Fruit fly (Drosophila melanogaster): ENCODE measurements around the gene Dnali1.

Dnali1 gene

dm6 chr3R:11855156-11855555, 37.9 kb downstream of the Dnali1 start (continued):
- TF ChIP-seq Ravus (GFP tag; IDR thresholded peaks at IDR 0.05) (no peak), CG10543 (GFP tag; optimal IDR thresholded peaks at IDR 0.05) (no peak), maf-S (GFP tag; optimal IDR thresholded peaks at IDR 0.05) (no peak), tgo (GFP tag; IDR thresholded peaks at IDR 0.05) (peak; percentile 40; the same call in 2 of the 3 replicates), tin (GFP tag; optimal IDR thresholded peaks at IDR 0.05) (no peak), H15 (GFP tag; IDR thresholded peaks at IDR 0.05) (no peak), CG3726 (GFP tag; IDR thresholded peaks at IDR 0.05) (no peak), CG1602 (GFP tag; optimal IDR thresholded peaks at IDR 0.05) (no peak), CG12942 (GFP tag; optimal IDR thresholded peaks at IDR 0.05) (peak; percentile 21), peb (GFP tag; IDR thresholded peaks at IDR 0.05) (no peak), CG17186 (GFP tag; optimal IDR thresholded peaks at IDR 0.05) (no peak), Hmx (GFP tag; optimal IDR thresholded peaks at IDR 0.05) (no peak), disco-r (GFP tag; optimal IDR thresholded peaks at IDR 0.05) (no peak), Atf3 (GFP tag; optimal IDR thresholded peaks at IDR 0.05) (no peak), so (GFP tag; IDR thresholded peaks at IDR 0.05) (no peak), oc (tag; optimal IDR thresholded peaks at IDR 0.05) (no peak), CG11696 (GFP tag; IDR thresholded peaks at IDR 0.05) (no peak), Doc3 (GFP tag; IDR thresholded peaks at IDR 0.05; ENCODE audit: partially characterized antibody) (no peak), p53 (GFP tag; optimal IDR thresholded peaks at IDR 0.05) (no peak), CG5245 (GFP tag; optimal IDR thresholded peaks at IDR 0.05) (no peak), CG9727 (GFP tag; optimal IDR thresholded peaks at IDR 0.05) (peak; percentile 6), gsb-n (tag; optimal IDR thresholded peaks at IDR 0.05) (no peak), CG32767 (GFP tag; IDR thresholded peaks at IDR 0.05) (no peak), Mes4 (GFP tag; optimal IDR thresholded peaks at IDR 0.05) (no peak), az2 (GFP tag; optimal IDR thresholded peaks at IDR 0.05) (peak; percentile 18), Opbp (GFP tag; IDR thresholded peaks at IDR 0.05; ENCODE audit: partially characterized antibody) (no peak), z (GFP tag; IDR thresholded peaks at IDR 0.05) (no peak), CG13624 (GFP tag; optimal IDR thresholded peaks at IDR 0.05) (no peak), Med (GFP tag) (peak; percentile 54), CG2889 (GFP tag; IDR thresholded peaks at IDR 0.05) (no peak), Fer2 (tag; optimal IDR thresholded peaks at IDR 0.05) (no peak), sim (GFP tag; IDR thresholded peaks at IDR 0.05) (no peak)

- TF ChIP-seq CG10959 (GFP tag; IDR thresholded peaks at IDR 0.05): no peak
- TF ChIP-seq pros (GFP tag; optimal IDR thresholded peaks at IDR 0.05): no peak
- TF ChIP-seq CG7928 (GFP tag; optimal IDR thresholded peaks at IDR 0.05): no peak
- TF ChIP-seq CG4360 (GFP tag; IDR thresholded peaks at IDR 0.05): peak; percentile 33; the same call in 1 of the 2 replicates
- TF ChIP-seq CG9437 (GFP tag; optimal IDR thresholded peaks at IDR 0.05): peak; percentile 9
- TF ChIP-seq ac (GFP tag; optimal IDR thresholded peaks at IDR 0.05): no peak
- no peak for TF ChIP-seq CG11085 (GFP tag; IDR thresholded peaks at IDR 0.05)
- no peak for TF ChIP-seq pnt (GFP tag; optimal IDR thresholded peaks at IDR 0.05)
- no peak for TF ChIP-seq CG6854 (GFP tag; optimal IDR thresholded peaks at IDR 0.05)
- TF ChIP-seq Trl (optimal IDR thresholded peaks at IDR 0.05): no peak
- TF ChIP-seq Trl (GFP tag; optimal IDR thresholded peaks at IDR 0.05): no peak
- no peak for TF ChIP-seq zfh2 (GFP tag; optimal IDR thresholded peaks at IDR 0.05)
- TF ChIP-seq zfh1 (GFP tag; IDR thresholded peaks at IDR 0.05): 0 out of 3 replicates have a peak, but pooled peaks have one; percentile 20
- no peak for TF ChIP-seq Scr (GFP tag; IDR thresholded peaks at IDR 0.05; ENCODE audit: partially characterized antibody)
- no peak for TF ChIP-seq Hmx (GFP tag; optimal IDR thresholded peaks at IDR 0.05)
- TF ChIP-seq CG17912 (GFP tag; optimal IDR thresholded peaks at IDR 0.05): no peak
- peak; percentile 20 for TF ChIP-seq CG1529 (GFP tag; optimal IDR thresholded peaks at IDR 0.05)
- TF ChIP-seq CG10462 (GFP tag; optimal IDR thresholded peaks at IDR 0.05): no peak
- peak; percentile 53 for TF ChIP-seq CG1603 (tag; optimal IDR thresholded peaks at IDR 0.05)
- no peak for TF ChIP-seq lab (GFP tag; optimal IDR thresholded peaks at IDR 0.05)
- TF ChIP-seq CG6254 (GFP tag; optimal IDR thresholded peaks at IDR 0.05): peak; percentile 60
- TF ChIP-seq run (tag; optimal IDR thresholded peaks at IDR 0.05): peak; percentile 26
- TF ChIP-seq ken (GFP tag; IDR thresholded peaks at IDR 0.05): no peak; the same call in 2 of the 3 replicates
- TF ChIP-seq CG12155 (GFP tag; optimal IDR thresholded peaks at IDR 0.05): no peak
These were observed 41.2 kb downstream of the Dnali1 start for dm6 chr3R:11851939-11852338.

Measured in whole organism, embryonic.